Worm (Caenorhabditis elegans) whole organism, mixed stage, embryonic: ENCODE data around the gene fbxc-58.

Experiments used
- mep-1 ChIP-seq: fragments of 150-350 bp; optimal IDR thresholded peaks from 2 replicates; lab custom pipeline; 2017; ENCODE audit warnings: missing biosample characterization, missing genetic modification reagents, missing genetic modification characterization, inconsistent platforms
- nhr-12 ChIP-seq: fragments of 150-350 bp; optimal IDR thresholded peaks from 2 replicates; lab custom pipeline; 2014; ENCODE audit warnings: missing biosample characterization, missing genetic modification characterization
- sptf-1 ChIP-seq: sonication (generic microtip); optimal IDR thresholded peaks from 2 replicates; lab custom pipeline; 2017; ENCODE audit warnings: mild to moderate bottlenecking, missing genetic modification characterization, moderate library complexity, missing compliant biosample characterization
- unc-62 ChIP-seq: fragments of 150-350 bp; optimal IDR thresholded peaks from 2 replicates; lab custom pipeline; 2014; ENCODE audit warnings: missing biosample characterization, missing genetic modification reagents, missing genetic modification characterization
- zip-8 ChIP-seq: fragments of 150-350 bp; optimal IDR thresholded peaks from 2 replicates; lab custom pipeline; 2014; ENCODE audit warnings: missing biosample characterization, missing genetic modification characterization

Gene fbxc-58

DNA sequence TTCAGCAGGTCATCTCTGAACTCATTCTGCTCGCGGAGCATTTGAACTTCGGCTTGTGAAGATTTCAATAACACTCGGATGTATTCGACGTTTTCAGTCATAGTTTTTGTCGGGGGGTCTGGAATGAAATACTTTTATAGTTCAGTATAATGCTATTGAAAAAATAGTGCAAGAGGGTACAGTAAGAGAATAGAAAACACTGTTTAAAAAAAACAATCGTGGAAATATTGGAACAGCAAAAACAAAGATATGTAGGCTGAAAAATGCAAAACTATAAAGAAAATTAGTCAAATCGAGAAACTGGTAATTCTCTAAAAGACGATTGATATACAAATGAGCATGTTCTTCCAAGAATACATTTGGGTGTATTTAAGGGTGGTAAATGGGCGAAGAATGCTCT lies 36.7 kb downstream of the fbxc-58 start, which contains the start of gene F56D5.5:
F56D5.5 (minus strand) TSS at position 101 of the 400 bp plus-strand sequence.
- no peak for TF ChIP-seq unc-62 (GFP tag; lab: Kevin White, UChicago)
- TF ChIP-seq, all 35 proteins: peak for 0

DNA sequence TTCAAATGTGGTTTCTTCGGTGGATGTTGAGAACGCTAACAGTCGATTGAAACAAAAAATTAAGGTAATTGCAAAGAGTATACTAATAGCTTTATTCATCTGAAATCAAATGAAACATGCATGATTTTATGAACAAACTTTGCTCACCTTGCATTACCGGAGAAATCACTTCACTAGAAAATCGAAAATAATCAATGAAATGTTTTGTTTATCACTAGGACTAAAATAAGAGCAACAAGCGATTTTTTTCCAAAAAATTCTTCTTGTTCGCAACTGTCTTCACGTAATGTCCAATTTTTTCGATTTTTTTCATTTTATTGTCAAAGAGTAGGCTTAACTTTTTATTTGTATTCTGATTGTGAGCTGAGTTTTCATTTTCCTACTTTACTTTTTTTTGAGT lies 51.1 kb downstream of the fbxc-58 start, which contains the start of gene F56D5.9:
F56D5.9 (minus strand) TSS at position 101 of the 400 bp plus-strand sequence.
- TF ChIP-seq zip-8 (no peak), nhr-12 (tag; lab: Kevin White, UChicago) (no peak), mep-1 (tag; lab: Kevin White, UChicago) (no peak), sptf-1 (tag; lab: Kevin White, UChicago) (no peak)
